Fruit fly (Drosophila melanogaster) whole organism: Measurements from ENCODE around the gene up.

ENCODE experiments used
- CG8478 ChIP-seq: fragments of >200 bp; optimal IDR thresholded peaks from 2 replicates; lab custom pipeline; 2018; ENCODE audit warnings: inconsistent platforms
- pan ChIP-seq: fragments of >200 bp; optimal IDR thresholded peaks from 2 replicates; lab custom pipeline; 2017
- psq ChIP-seq: fragments of >200 bp; optimal IDR thresholded peaks from 2 replicates; lab custom pipeline; 2017

dm6 chrX:13649801-13650200, 47.4 kb upstream of the up start:
- TF ChIP-seq psq (lab: Kevin White, UChicago) (no peak), pan (lab: Kevin White, UChicago) (no peak), CG8478 (lab: Kevin White, UChicago) (no peak)
